Fruit fly (Drosophila melanogaster) whole organism, adult: ENCODE results near the gene Rel.

Experiments used
- cnc ChIP-seq, 2 experiments: fragments of >200 bp; optimal IDR thresholded peaks; 2 replicates each; lab custom pipeline; 2017
- tj ChIP-seq: fragments of 200-800 bp; sonication (Bioruptor generic); optimal IDR thresholded peaks from 3 replicates; lab custom pipeline; 2017; ENCODE audit warnings: missing biosample characterization, mild to moderate bottlenecking, missing genetic modification characterization, moderate library complexity
- toe ChIP-seq: fragments of 200-800 bp; sonication (Bioruptor generic); optimal IDR thresholded peaks from 2 replicates; lab custom pipeline; 2016; ENCODE audit warnings: missing biosample characterization, missing genetic modification characterization

dm6 chr3R:9057398-9058058 lies 9.8 kb upstream of the Rel start:
- TF ChIP-seq tj (peak; percentile 88), cnc (optimal IDR thresholded peaks at IDR 0.05; lab: Kevin White, UChicago) (no peak), toe (peak; percentile 95)
